Worm (Caenorhabditis elegans) whole organism, early embryonic: Measurements from ENCODE around the gene parp-2.

Experiments used
- B0310.2 ChIP-seq: sonication (generic microtip); optimal IDR thresholded peaks from 2 replicates; lab custom pipeline; 2016; ENCODE audit warnings: mild to moderate bottlenecking, missing genetic modification characterization, missing compliant biosample characterization
- F13C5.2 ChIP-seq: sonication (generic microtip); optimal IDR thresholded peaks from 2 replicates; lab custom pipeline; 2017; ENCODE audit warnings: mild to moderate bottlenecking, missing genetic modification characterization, inconsistent platforms, missing compliant biosample characterization
- aly-1 ChIP-seq: sonication (generic microtip); optimal IDR thresholded peaks from 2 replicates; lab custom pipeline; 2016; ENCODE audit warnings: missing genetic modification characterization, missing compliant biosample characterization
- ama-1 ChIP-seq: fragments of 150-350 bp; optimal IDR thresholded peaks from 2 replicates; lab custom pipeline; 2014
- ceh-13 ChIP-seq: fragments of 200-800 bp; sonication (Bioruptor generic); optimal IDR thresholded peaks from 2 replicates; lab custom pipeline; 2018; ENCODE audit warnings: mild to moderate bottlenecking, missing genetic modification characterization, missing compliant biosample characterization
- ceh-36 ChIP-seq: sonication (generic microtip); optimal IDR thresholded peaks from 2 replicates; lab custom pipeline; 2016; ENCODE audit warnings: missing genetic modification characterization, inconsistent platforms, missing compliant biosample characterization
- ets-7 ChIP-seq: sonication (generic microtip); optimal IDR thresholded peaks from 2 replicates; lab custom pipeline; 2016; ENCODE audit warnings: missing genotype, missing genetic modification characterization, missing compliant biosample characterization
- flt-1 ChIP-seq: fragments of 200-800 bp; sonication (Bioruptor generic); IDR thresholded peaks from 2 replicates; pipeline ENCODE4 v1.3.6; 2022; ENCODE audit warnings: missing genetic modification characterization, missing compliant biosample characterization
- hmbx-1 ChIP-seq: sonication (generic microtip); optimal IDR thresholded peaks from 2 replicates; lab custom pipeline; 2016; ENCODE audit warnings: mild to moderate bottlenecking, missing genetic modification characterization, missing compliant biosample characterization
- hmg-4 ChIP-seq: fragments of 200-800 bp; sonication (Bioruptor generic); optimal IDR thresholded peaks from 2 replicates; lab custom pipeline; 2018; ENCODE audit warnings: mild to moderate bottlenecking, missing genetic modification characterization, missing compliant biosample characterization
- hnd-1 ChIP-seq: sonication (generic microtip); optimal IDR thresholded peaks from 2 replicates; lab custom pipeline; 2016; ENCODE audit warnings: missing genetic modification characterization, missing compliant biosample characterization
- pes-1 ChIP-seq: fragments of 200-800 bp; sonication (Bioruptor generic); IDR thresholded peaks from 2 replicates; pipeline ENCODE4 v1.3.6; 2022; ENCODE audit warnings: missing genetic modification reagents, missing genetic modification characterization, missing compliant biosample characterization
- scrt-1 ChIP-seq: fragments of 200-800 bp; sonication (Bioruptor generic); IDR thresholded peaks from 2 replicates; pipeline ENCODE4 v1.3.6; 2022; ENCODE audit warnings: missing genetic modification characterization, missing compliant biosample characterization
- sea-1 ChIP-seq: fragments of 200-800 bp; sonication (Bioruptor generic); conservative IDR thresholded peaks from 2 replicates; pipeline ENCODE4 v1.3.6; 2022; ENCODE audit warnings: missing genetic modification characterization, missing compliant biosample characterization
- tbx-11 ChIP-seq: fragments of 200-800 bp; sonication (Bioruptor generic); IDR thresholded peaks from 2 replicates; pipeline ENCODE4 v1.3.6; 2022; ENCODE audit warnings: missing genetic modification characterization, missing compliant biosample characterization
- tbx-37 ChIP-seq: fragments of 200-800 bp; sonication (Bioruptor generic); conservative IDR thresholded peaks from 2 replicates; pipeline ENCODE4 v1.3.6; 2022; ENCODE audit warnings: missing genetic modification reagents, missing genetic modification characterization, missing compliant biosample characterization
- tra-4 ChIP-seq: sonication (generic microtip); optimal IDR thresholded peaks from 2 replicates; lab custom pipeline; 2017; ENCODE audit warnings: missing genetic modification characterization, missing compliant biosample characterization

The parp-2 gene

DNA sequence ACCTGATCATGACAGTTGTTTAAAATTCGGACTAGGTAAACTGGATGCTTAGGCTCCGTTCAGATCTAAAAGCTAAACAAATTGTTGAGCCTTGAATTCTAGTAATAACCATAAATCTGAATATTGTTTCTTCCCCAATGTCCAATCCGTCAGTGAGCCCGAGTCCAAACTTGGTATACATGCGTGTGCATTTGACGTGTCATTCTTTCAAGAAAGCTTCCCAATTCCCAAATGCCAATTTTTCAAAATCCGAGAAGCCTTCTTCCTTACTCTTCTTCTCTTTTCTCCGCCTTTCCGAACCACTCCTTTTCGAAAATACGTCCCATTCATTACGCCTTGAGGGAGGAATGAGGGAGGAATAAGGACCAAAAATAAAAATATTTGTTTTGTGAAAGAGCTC is 16.1 kb upstream of the parp-2 start:
- no peak for TF ChIP-seq scrt-1
- TF ChIP-seq ceh-36 (tag; lab: Kevin White, UChicago) = no peak
- TF ChIP-seq ceh-13 (GFP tag; lab: Kevin White, UChicago) = no peak
- TF ChIP-seq B0310.2 (tag; lab: Kevin White, UChicago) = no peak
- TF ChIP-seq aly-1 (tag; lab: Kevin White, UChicago) = no peak
- no peak for TF ChIP-seq flt-1 (GFP tag; lab: Robert Waterston, UW)

DNA sequence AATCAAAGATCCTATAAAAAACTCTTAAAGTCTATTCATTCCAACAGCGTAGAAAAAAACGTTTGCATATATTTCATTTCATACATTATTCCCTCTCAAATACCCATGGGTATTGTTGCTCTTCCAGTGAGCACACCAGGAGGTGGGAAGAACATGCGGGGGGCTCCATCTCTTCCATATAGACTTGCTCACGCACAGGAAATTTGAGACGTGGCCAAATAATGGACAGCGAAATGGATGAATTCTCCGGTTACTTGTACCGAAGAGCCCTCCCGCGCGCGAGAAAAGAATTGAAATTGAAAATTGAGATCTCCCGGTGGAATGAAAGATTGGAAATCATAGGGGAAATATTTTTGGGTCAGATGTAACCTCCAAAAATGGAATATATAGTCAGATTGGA is 15.2 kb upstream of the parp-2 start:
- TF ChIP-seq sea-1 (no peak), ets-7 (no peak), tbx-37 (GFP tag; lab: Robert Waterston, UW) (no peak), hmbx-1 (tag; lab: Kevin White, UChicago) (no peak)

DNA sequence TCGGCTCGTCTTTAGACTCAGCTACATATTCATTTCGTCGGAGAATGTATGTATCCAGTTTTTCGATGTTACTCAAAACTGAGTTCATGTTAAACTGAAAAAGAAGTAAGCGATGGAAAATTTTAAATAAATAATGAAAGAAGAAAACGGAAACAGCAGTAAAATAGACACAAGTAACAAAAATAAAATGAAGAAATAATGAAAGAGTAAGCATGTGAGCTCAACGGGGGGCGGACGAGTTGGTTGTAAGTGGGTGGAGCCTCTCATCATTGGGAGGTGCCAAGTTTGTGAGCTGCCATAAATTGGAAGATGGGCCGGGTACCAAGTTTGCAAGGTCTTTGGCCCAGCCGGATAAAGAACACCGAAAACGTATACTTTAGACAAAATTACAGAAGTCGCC is 9.4 kb upstream of the parp-2 start, which contains the start of gene wee-1.1:
wee-1.1 (minus strand) TSS at position 101 of the 400 bp plus-strand sequence.
- TF ChIP-seq hmbx-1 (tag; lab: Kevin White, UChicago) = no peak
- TF ChIP-seq pes-1 (GFP tag; lab: Robert Waterston, UW) = no peak
- TF ChIP-seq ceh-36 (tag; lab: Kevin White, UChicago) = no peak
- no peak for TF ChIP-seq B0310.2 (tag; lab: Kevin White, UChicago)
- TF ChIP-seq tbx-37 (GFP tag; lab: Robert Waterston, UW) = no peak
- TF ChIP-seq ceh-13 (GFP tag; lab: Kevin White, UChicago) = no peak
- TF ChIP-seq sea-1 = no peak
- no peak for TF ChIP-seq scrt-1
- TF ChIP-seq ama-1 = no peak
- TF ChIP-seq tbx-11 (GFP tag; lab: Robert Waterston, UW) = no peak
- TF ChIP-seq aly-1 (tag; lab: Kevin White, UChicago) = no peak
- TF ChIP-seq ets-7 = no peak
- no peak for TF ChIP-seq hmg-4 (GFP tag; lab: Kevin White, UChicago)
- no peak for TF ChIP-seq flt-1 (GFP tag; lab: Robert Waterston, UW)
- TF ChIP-seq tra-4 (tag; lab: Kevin White, UChicago) = no peak
- no peak for TF ChIP-seq F13C5.2 (tag; lab: Kevin White, UChicago)

DNA sequence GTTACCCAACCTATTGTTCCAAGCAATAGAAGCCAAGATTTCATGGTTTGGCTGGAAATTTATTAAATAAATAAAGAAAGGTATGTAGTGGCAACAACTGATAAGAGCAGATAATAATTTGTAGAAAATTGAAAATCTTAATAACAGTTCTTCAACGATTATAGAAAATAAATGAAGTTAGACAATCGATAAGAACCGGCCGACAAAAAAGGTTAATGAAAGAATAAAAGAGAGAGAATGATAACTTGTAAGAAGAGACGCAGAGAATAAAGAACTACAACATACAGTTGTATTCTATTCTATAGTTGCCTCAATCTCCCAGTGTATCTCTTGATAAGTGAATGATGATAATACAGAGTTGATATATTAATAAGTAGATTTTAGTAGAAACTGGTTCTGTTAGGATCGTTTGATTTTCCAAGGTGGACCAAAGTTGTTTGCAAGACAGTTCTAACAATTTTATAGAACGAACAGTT is 6.1 kb upstream of the parp-2 start, which contains the start of gene ugt-58:
ugt-58 (minus strand) TSS at position 51 of the 476 bp plus-strand sequence.
- TF ChIP-seq tra-4 (tag; lab: Kevin White, UChicago) = no peak
- TF ChIP-seq aly-1 (tag; lab: Kevin White, UChicago) = no peak
- no peak for TF ChIP-seq F13C5.2 (tag; lab: Kevin White, UChicago)
- no peak for TF ChIP-seq scrt-1
- TF ChIP-seq sea-1 = no peak
- TF ChIP-seq hmbx-1 (tag; lab: Kevin White, UChicago) = no peak
- no peak for TF ChIP-seq ceh-36 (tag; lab: Kevin White, UChicago)
- TF ChIP-seq hmg-4 (GFP tag; lab: Kevin White, UChicago) = no peak
- no peak for TF ChIP-seq ceh-13 (GFP tag; lab: Kevin White, UChicago)
- TF ChIP-seq hnd-1 (tag; lab: Kevin White, UChicago) = no peak
- TF ChIP-seq flt-1 (GFP tag; lab: Robert Waterston, UW) = no peak
- no peak for TF ChIP-seq B0310.2 (tag; lab: Kevin White, UChicago)
- TF ChIP-seq ets-7 = no peak
- TF ChIP-seq tbx-37 (GFP tag; lab: Robert Waterston, UW) = no peak
- no peak for TF ChIP-seq ama-1
- TF ChIP-seq pes-1 (GFP tag; lab: Robert Waterston, UW) = no peak
- no peak for TF ChIP-seq tbx-11 (GFP tag; lab: Robert Waterston, UW)

DNA sequence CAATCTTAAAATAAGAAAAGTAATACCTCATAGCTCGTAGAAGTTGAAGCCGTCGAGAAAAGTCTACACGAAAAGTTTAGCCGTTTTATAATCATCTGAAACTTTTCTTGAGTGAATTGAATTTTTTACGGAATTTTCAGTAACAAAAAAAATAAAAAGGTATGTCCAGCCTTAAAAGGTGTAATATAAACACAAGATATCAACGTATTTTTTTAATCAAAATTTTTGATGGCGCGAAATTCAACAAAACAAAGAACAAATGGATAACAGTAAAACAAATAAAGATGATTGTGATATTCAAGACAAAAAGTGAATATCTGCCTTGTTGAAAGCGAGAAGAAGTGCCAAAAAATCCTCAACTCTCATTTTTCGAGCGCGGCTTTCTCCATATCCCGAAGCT is 3.2 kb upstream of the parp-2 start, which contains the start of gene eral-1:
eral-1 (minus strand) TSS at position 101 of the 400 bp plus-strand sequence.
- TF ChIP-seq scrt-1 (no peak), tbx-11 (GFP tag; lab: Robert Waterston, UW) (no peak), B0310.2 (tag; lab: Kevin White, UChicago) (no peak), F13C5.2 (tag; lab: Kevin White, UChicago) (no peak), aly-1 (tag; lab: Kevin White, UChicago) (no peak), tbx-37 (GFP tag; lab: Robert Waterston, UW) (no peak), hnd-1 (tag; lab: Kevin White, UChicago) (no peak)

DNA sequence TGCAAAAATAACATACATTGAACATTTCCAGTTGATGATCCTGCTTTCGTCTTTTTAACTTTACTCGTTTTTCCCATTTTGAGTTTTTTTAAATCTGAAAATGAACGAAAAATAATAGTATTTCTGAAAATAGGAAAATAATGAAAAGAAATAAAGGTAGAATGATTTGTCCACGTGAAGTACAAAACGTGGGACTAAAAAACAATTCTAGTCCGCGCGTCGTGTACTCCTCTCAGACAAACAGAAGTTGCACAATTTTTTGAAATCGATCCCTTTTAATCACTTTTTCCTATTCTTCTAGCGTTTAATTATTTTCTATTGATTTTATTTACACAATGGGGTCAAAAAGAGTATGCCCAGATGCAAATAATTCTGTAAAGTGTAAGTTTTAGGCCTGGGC is 1.8 kb upstream of the parp-2 start, which contains the start of the genes E02H1.1 and tag-124:
E02H1.1 (minus strand) TSS at position 94 of the 400 bp plus-strand sequence.
tag-124 (plus strand) TSS at position 222 of the 400 bp plus-strand sequence.
- TF ChIP-seq ets-7 (no peak), B0310.2 (tag; lab: Kevin White, UChicago) (no peak), scrt-1 (no peak), hmbx-1 (tag; lab: Kevin White, UChicago) (no peak), F13C5.2 (tag; lab: Kevin White, UChicago) (peak; percentile 43), sea-1 (no peak), tbx-37 (GFP tag; lab: Robert Waterston, UW) (peak; percentile 78), ceh-13 (GFP tag; lab: Kevin White, UChicago) (no peak)

DNA sequence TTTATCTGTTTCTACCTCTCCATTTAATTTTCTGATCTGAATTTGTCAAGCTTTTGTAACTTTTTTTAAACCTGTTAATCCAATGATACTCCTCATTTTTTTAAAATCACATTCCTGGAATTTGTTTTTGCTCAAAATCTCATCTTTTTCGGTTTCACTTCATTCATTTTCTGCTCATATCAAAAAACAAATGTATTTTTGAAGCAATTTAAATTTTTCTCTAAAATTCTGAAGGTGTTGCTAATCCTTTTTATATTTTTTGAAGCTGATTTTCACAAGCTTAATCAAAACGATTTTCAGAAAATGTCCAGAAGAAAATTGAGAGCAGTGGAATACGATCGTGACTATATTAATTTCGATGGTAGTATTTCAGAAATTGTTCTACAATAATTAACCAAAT is 2.1 kb downstream of the parp-2 start, which contains the start of gene E02H1.5:
E02H1.5 (plus strand) TSS at position 301 of the 400 bp plus-strand sequence.
- no peak for TF ChIP-seq aly-1 (tag; lab: Kevin White, UChicago)
- TF ChIP-seq flt-1 (GFP tag; lab: Robert Waterston, UW) = no peak
- TF ChIP-seq ceh-36 (tag; lab: Kevin White, UChicago) = no peak
- TF ChIP-seq sea-1 = no peak
- no peak for TF ChIP-seq ama-1
- TF ChIP-seq hmg-4 (GFP tag; lab: Kevin White, UChicago) = no peak
- TF ChIP-seq F13C5.2 (tag; lab: Kevin White, UChicago) = no peak
- no peak for TF ChIP-seq ceh-13 (GFP tag; lab: Kevin White, UChicago)
- TF ChIP-seq tbx-37 (GFP tag; lab: Robert Waterston, UW) = no peak
